Fruit fly (Drosophila melanogaster) whole organism, embryonic: ENCODE data around the gene CG32246.

Source experiments
- Atf3 ChIP-seq: fragments of 200-800 bp; sonication (Bioruptor generic); optimal IDR thresholded peaks from 3 replicates; lab custom pipeline; 2016; ENCODE audit warnings: missing biosample characterization, missing genetic modification characterization
- Bgb ChIP-seq: fragments of 200-800 bp; sonication (Bioruptor generic); IDR thresholded peaks from 2 replicates; pipeline ENCODE4 v1.3.6; 2022; ENCODE audit warnings: missing biosample characterization, missing genetic modification characterization; ENCODE audit not compliant: partially characterized antibody
- Blimp-1 ChIP-seq: fragments of 200-800 bp; sonication (Bioruptor generic); optimal IDR thresholded peaks from 3 replicates; lab custom pipeline; 2018; ENCODE audit warnings: missing biosample characterization, missing genetic modification characterization, mild to moderate bottlenecking, moderate library complexity, missing genetic modification reagents
- CG10147 ChIP-seq: fragments of 200-800 bp; sonication (Bioruptor generic); optimal IDR thresholded peaks from 2 replicates; lab custom pipeline; 2019; ENCODE audit warnings: missing biosample characterization, mild to moderate bottlenecking, missing genetic modification characterization, moderate library complexity
- CG10209 ChIP-seq: fragments of 200-800 bp; sonication (Bioruptor generic); optimal IDR thresholded peaks from 3 replicates; lab custom pipeline; 2017; ENCODE audit warnings: missing biosample characterization, mild to moderate bottlenecking, missing genetic modification characterization, missing genetic modification reagents
- CG11504 ChIP-seq: fragments of 200-800 bp; sonication (Bioruptor generic); optimal IDR thresholded peaks from 3 replicates; lab custom pipeline; 2019; ENCODE audit warnings: missing biosample characterization, mild to moderate bottlenecking, missing genetic modification characterization, moderate library complexity
- CG12942 ChIP-seq: fragments of 200-800 bp; sonication (Bioruptor generic); optimal IDR thresholded peaks from 3 replicates; lab custom pipeline; 2016; ENCODE audit warnings: missing biosample characterization, missing genetic modification characterization
- CG13894 ChIP-seq: fragments of 200-800 bp; sonication (Bioruptor generic); optimal IDR thresholded peaks from 3 replicates; lab custom pipeline; 2018; ENCODE audit warnings: missing biosample characterization, mild to moderate bottlenecking, missing genetic modification characterization, moderate library complexity
- CG14667 ChIP-seq: fragments of 200-800 bp; sonication (Bioruptor generic); IDR thresholded peaks from 2 replicates; pipeline ENCODE4 v1.3.6; 2022; ENCODE audit warnings: missing biosample characterization, missing genetic modification characterization
- CG17612 ChIP-seq: fragments of 200-800 bp; sonication (Bioruptor generic); IDR thresholded peaks from 2 replicates; pipeline ENCODE4 v1.3.6; 2022; ENCODE audit warnings: missing biosample characterization, missing genetic modification characterization
- CG18262 ChIP-seq: fragments of 200-800 bp; optimal IDR thresholded peaks from 3 replicates; lab custom pipeline; 2019; ENCODE audit warnings: missing biosample characterization, mild to moderate bottlenecking, missing genetic modification characterization, moderate library complexity
- CG18476 ChIP-seq: fragments of 200-800 bp; sonication (Bioruptor generic); optimal IDR thresholded peaks from 2 replicates; lab custom pipeline; 2016; ENCODE audit warnings: missing biosample characterization, mild to moderate bottlenecking, missing genetic modification characterization
- CG31365 ChIP-seq: fragments of 200-800 bp; sonication (Bioruptor generic); optimal IDR thresholded peaks from 2 replicates; lab custom pipeline; 2018; ENCODE audit warnings: missing biosample characterization, mild to moderate bottlenecking, missing genetic modification characterization
- CG31441 ChIP-seq: fragments of 200-800 bp; sonication (Bioruptor generic); IDR thresholded peaks from 2 replicates; pipeline ENCODE4 v1.3.6; 2022; ENCODE audit warnings: missing biosample characterization, missing genetic modification characterization
- CG34224 ChIP-seq: fragments of 200-800 bp; sonication (Bioruptor generic); IDR thresholded peaks from 3 replicates; pipeline ENCODE4 v1.3.6; 2022; ENCODE audit warnings: missing biosample characterization, missing genetic modification characterization; ENCODE audit not compliant: partially characterized antibody
- CG4730 ChIP-seq: fragments of 200-800 bp; sonication (Bioruptor generic); IDR thresholded peaks from 2 replicates; pipeline ENCODE4 v1.3.6; 2022; ENCODE audit warnings: missing biosample characterization, missing genetic modification characterization
- CG7786 ChIP-seq: fragments of 200-800 bp; sonication (Bioruptor generic); optimal IDR thresholded peaks from 2 replicates; lab custom pipeline; 2016; ENCODE audit warnings: missing biosample characterization, missing genetic modification characterization
- CG7928 ChIP-seq: fragments of 200-800 bp; sonication (Bioruptor generic); optimal IDR thresholded peaks from 2 replicates; lab custom pipeline; 2017; ENCODE audit warnings: missing biosample characterization, mild to moderate bottlenecking, missing genetic modification characterization
- D19A ChIP-seq: fragments of 200-800 bp; optimal IDR thresholded peaks from 3 replicates; lab custom pipeline; 2019; ENCODE audit warnings: missing biosample characterization, mild to moderate bottlenecking, missing genetic modification characterization, moderate library complexity
- Dek ChIP-seq: fragments of 200-800 bp; sonication (Bioruptor generic); optimal IDR thresholded peaks from 3 replicates; lab custom pipeline; 2019; ENCODE audit warnings: missing biosample characterization, mild to moderate bottlenecking, missing genetic modification characterization, moderate library complexity
- Hr3 ChIP-seq: fragments of 200-800 bp; sonication (Bioruptor generic); optimal IDR thresholded peaks from 3 replicates; lab custom pipeline; 2016; ENCODE audit warnings: missing biosample characterization, missing genetic modification characterization
- Hsf ChIP-seq: fragments of 200-800 bp; sonication (Bioruptor generic); optimal IDR thresholded peaks from 3 replicates; lab custom pipeline; 2016; ENCODE audit warnings: missing biosample characterization, missing genetic modification characterization
- Jarid2 ChIP-seq: fragments of 200-800 bp; sonication (Bioruptor generic); optimal IDR thresholded peaks from 3 replicates; lab custom pipeline; 2017; ENCODE audit warnings: mild to moderate bottlenecking, missing biosample characterization, missing genetic modification reagents, missing genetic modification characterization
- Mad ChIP-seq: fragments of 200-800 bp; sonication (Bioruptor generic); optimal IDR thresholded peaks from 2 replicates; lab custom pipeline; 2016; ENCODE audit warnings: missing biosample characterization, missing genetic modification characterization
- NK7.1 ChIP-seq: fragments of 200-800 bp; sonication (Bioruptor generic); optimal IDR thresholded peaks from 3 replicates; lab custom pipeline; 2016; ENCODE audit warnings: missing biosample characterization, missing genetic modification characterization
- Ptx1 ChIP-seq: fragments of 200-800 bp; sonication (Bioruptor generic); IDR thresholded peaks from 2 replicates; pipeline ENCODE4 v1.3.6; 2022; ENCODE audit warnings: missing biosample characterization, missing genetic modification characterization
- Rx ChIP-seq: fragments of 200-800 bp; sonication (Bioruptor generic); IDR thresholded peaks from 2 replicates; pipeline ENCODE4 v1.3.6; 2022; ENCODE audit warnings: missing biosample characterization, missing genetic modification characterization
- Sox100B ChIP-seq: fragments of 200-800 bp; sonication (Bioruptor generic); optimal IDR thresholded peaks from 3 replicates; lab custom pipeline; 2018; ENCODE audit warnings: missing biosample characterization, mild to moderate bottlenecking, missing genetic modification characterization
- az2 ChIP-seq: fragments of 200-800 bp; sonication (Bioruptor generic); optimal IDR thresholded peaks from 3 replicates; lab custom pipeline; 2016; ENCODE audit warnings: missing biosample characterization, missing genetic modification characterization
- bcd ChIP-seq: fragments of 200-800 bp; sonication (Bioruptor generic); optimal IDR thresholded peaks from 2 replicates; lab custom pipeline; 2017; ENCODE audit warnings: missing biosample characterization, mild to moderate bottlenecking, missing genetic modification characterization
- bigmax ChIP-seq: fragments of 200-800 bp; sonication (Bioruptor generic); optimal IDR thresholded peaks from 2 replicates; lab custom pipeline; 2018; ENCODE audit warnings: missing biosample characterization, mild to moderate bottlenecking, missing genetic modification characterization
- cato ChIP-seq: fragments of 200-800 bp; sonication (Bioruptor generic); optimal IDR thresholded peaks from 2 replicates; lab custom pipeline; 2016; ENCODE audit warnings: missing biosample characterization, missing genetic modification characterization, borderline replicate concordance
- corto ChIP-seq: fragments of 200-800 bp; sonication (Bioruptor generic); optimal IDR thresholded peaks from 2 replicates; lab custom pipeline; 2016; ENCODE audit warnings: missing biosample characterization, mild to moderate bottlenecking, missing genetic modification characterization, moderate library complexity
- crc ChIP-seq: fragments of 200-800 bp; sonication (Bioruptor generic); optimal IDR thresholded peaks from 2 replicates; lab custom pipeline; 2016; ENCODE audit warnings: missing biosample characterization, missing genetic modification characterization
- cwo ChIP-seq: fragments of 200-800 bp; sonication (Bioruptor generic); optimal IDR thresholded peaks from 3 replicates; lab custom pipeline; 2017; ENCODE audit warnings: missing biosample characterization, missing genetic modification characterization, mild to moderate bottlenecking, moderate library complexity, missing genetic modification reagents
- dan ChIP-seq: fragments of 200-800 bp; sonication (Bioruptor generic); IDR thresholded peaks from 2 replicates; pipeline ENCODE4 v1.3.6; 2022; ENCODE audit warnings: missing biosample characterization, missing genetic modification characterization
- insv ChIP-seq, 2 experiments: fragments of 200-800 bp; sonication (Bioruptor generic); optimal IDR thresholded peaks; 3 replicates each; lab custom pipeline; 2016 to 2018; ENCODE audit warnings: missing biosample characterization in 2 of 2, missing genetic modification characterization in 2 of 2
- lov ChIP-seq, 2 experiments: fragments of 200-800 bp in 1 of 2; fragments of >200 bp in 1 of 2; sonication (Bioruptor generic) in 1 of 2; IDR thresholded peaks in 1 of 2; optimal IDR thresholded peaks in 1 of 2; 2 replicates in 1 of 2; 3 replicates in 1 of 2; pipeline versions ENCODE4 v1.3.6 to Lab custom; 2017 to 2022; ENCODE audit warnings: missing biosample characterization in 1 of 2, missing genetic modification characterization in 1 of 2
- mirr ChIP-seq: fragments of 200-800 bp; sonication (Bioruptor generic); optimal IDR thresholded peaks from 3 replicates; lab custom pipeline; 2018; ENCODE audit warnings: missing biosample characterization, mild to moderate bottlenecking, missing genetic modification characterization
- nau ChIP-seq: fragments of 200-800 bp; sonication (Bioruptor generic); optimal IDR thresholded peaks from 3 replicates; lab custom pipeline; 2017; ENCODE audit warnings: missing biosample characterization, mild to moderate bottlenecking, missing genetic modification characterization, missing genetic modification reagents
- onecut ChIP-seq: fragments of 200-800 bp; sonication (Bioruptor generic); IDR thresholded peaks from 2 replicates; pipeline ENCODE4 v1.3.6; 2022; ENCODE audit warnings: missing biosample characterization, missing genetic modification characterization
- p53 ChIP-seq: fragments of 200-800 bp; sonication (Bioruptor generic); optimal IDR thresholded peaks from 2 replicates; lab custom pipeline; 2016; ENCODE audit warnings: missing biosample characterization, missing genetic modification characterization
- pb ChIP-seq: fragments of 200-800 bp; sonication (Bioruptor generic); optimal IDR thresholded peaks from 3 replicates; lab custom pipeline; 2016; ENCODE audit warnings: missing biosample characterization, missing genetic modification characterization
- pfk ChIP-seq: fragments of 200-800 bp; sonication (Bioruptor generic); optimal IDR thresholded peaks from 2 replicates; lab custom pipeline; 2018; ENCODE audit warnings: missing biosample characterization, mild to moderate bottlenecking, missing genetic modification characterization, moderate library complexity
- pho ChIP-seq: fragments of 200-800 bp; sonication (Bioruptor generic); optimal IDR thresholded peaks from 2 replicates; lab custom pipeline; 2016; ENCODE audit warnings: missing biosample characterization, missing genetic modification characterization
- seq ChIP-seq: fragments of 200-800 bp; sonication (Bioruptor generic); IDR thresholded peaks from 2 replicates; pipeline ENCODE4 v1.3.6; 2022; ENCODE audit warnings: missing biosample characterization, missing genetic modification characterization
- tin ChIP-seq: fragments of 200-800 bp; sonication (Bioruptor generic); optimal IDR thresholded peaks from 3 replicates; lab custom pipeline; 2016; ENCODE audit warnings: missing biosample characterization, missing genetic modification characterization
- toy ChIP-seq: fragments of 200-800 bp; sonication (Bioruptor generic); IDR thresholded peaks from 2 replicates; pipeline ENCODE4 v1.3.6; 2022; ENCODE audit warnings: missing biosample characterization, missing genetic modification characterization
- trh ChIP-seq: fragments of 200-800 bp; sonication (Bioruptor generic); optimal IDR thresholded peaks from 2 replicates; lab custom pipeline; 2016; ENCODE audit warnings: missing biosample characterization, missing genetic modification characterization
- vvl ChIP-seq: fragments of 200-800 bp; sonication (Bioruptor generic); IDR thresholded peaks from 2 replicates; pipeline ENCODE4 v1.3.6; 2022; ENCODE audit warnings: missing biosample characterization, missing genetic modification characterization
- zfh2 ChIP-seq: fragments of 200-800 bp; sonication (Bioruptor generic); optimal IDR thresholded peaks from 2 replicates; lab custom pipeline; 2016; ENCODE audit warnings: missing biosample characterization, missing genetic modification characterization

The CG32246 gene

dm6 chr3L:4611311-4611710 lies 9.7 kb upstream of the CG32246 start (continued):
- TF ChIP-seq CG7928 (GFP tag; lab: Kevin White, UChicago): no peak
- TF ChIP-seq CG31441 (GFP tag; lab: Robert Waterston, UW): peak; percentile 81
- peak; percentile 77 for TF ChIP-seq CG11504 (tag; lab: Kevin White, UChicago)
- TF ChIP-seq nau (GFP tag; lab: Kevin White, UChicago): peak; percentile 56
- TF ChIP-seq zfh2 (GFP tag; lab: Kevin White, UChicago): no peak
- TF ChIP-seq mirr (GFP tag; lab: Kevin White, UChicago): no peak
- peak; percentile 26 for TF ChIP-seq pb (GFP tag; lab: Kevin White, UChicago)
- peak; percentile 70 for TF ChIP-seq Atf3 (GFP tag; lab: Kevin White, UChicago)
- no peak for TF ChIP-seq toy (GFP tag; lab: Robert Waterston, UW)
- TF ChIP-seq CG17612 (GFP tag; lab: Robert Waterston, UW): no peak
- TF ChIP-seq pfk (GFP tag; lab: Kevin White, UChicago): no peak
- peak; percentile 31 for TF ChIP-seq CG12942 (GFP tag; lab: Kevin White, UChicago)
- no peak for TF ChIP-seq NK7.1 (GFP tag; lab: Kevin White, UChicago)
- no peak for TF ChIP-seq bigmax (GFP tag; lab: Kevin White, UChicago)
- peak; percentile 82 for TF ChIP-seq az2
- TF ChIP-seq dan (GFP tag; lab: Robert Waterston, UW): peak; percentile 81
- TF ChIP-seq pho (GFP tag; lab: Kevin White, UChicago): peak; percentile 0
- peak; percentile 65 for TF ChIP-seq D19A (tag; lab: Kevin White, UChicago)
- TF ChIP-seq onecut (GFP tag; lab: Robert Waterston, UW): peak; percentile 65
- TF ChIP-seq tin (GFP tag; lab: Kevin White, UChicago): peak; percentile 70
- TF ChIP-seq Mad (GFP tag; lab: Kevin White, UChicago): peak; percentile 54
- no peak for TF ChIP-seq p53 (GFP tag; lab: Kevin White, UChicago)
- peak; percentile 53 for TF ChIP-seq CG18476 (GFP tag; lab: Kevin White, UChicago)
- peak; percentile 79 for TF ChIP-seq Ptx1 (GFP tag; lab: Robert Waterston, UW)
- TF ChIP-seq Hr3 (GFP tag; lab: Kevin White, UChicago): peak; percentile 51
- no peak for TF ChIP-seq Bgb (GFP tag; lab: Robert Waterston, UW)
- TF ChIP-seq bcd: peak; percentile 71
- TF ChIP-seq CG14667: peak; percentile 64
- TF ChIP-seq Dek: no peak
- peak; percentile 68 for TF ChIP-seq Hsf (GFP tag; lab: Kevin White, UChicago)
- TF ChIP-seq CG31365 (tag; lab: Kevin White, UChicago): peak; percentile 8
- TF ChIP-seq CG10147: no peak
- peak; percentile 83 for TF ChIP-seq Blimp-1
- TF ChIP-seq insv (GFP tag; optimal IDR thresholded peaks at IDR 0.05; lab: Kevin White, UChicago): no peak
- TF ChIP-seq CG34224 (GFP tag; lab: Robert Waterston, UW): no peak
- no peak for TF ChIP-seq cwo
- TF ChIP-seq CG10209 (GFP tag; lab: Kevin White, UChicago): peak; percentile 68
- peak; percentile 56 for TF ChIP-seq CG4730 (GFP tag; lab: Robert Waterston, UW)
- TF ChIP-seq vvl (GFP tag; lab: Robert Waterston, UW): peak; percentile 91
- no peak for TF ChIP-seq corto (GFP tag; lab: Kevin White, UChicago)
- TF ChIP-seq CG13894 (tag; lab: Kevin White, UChicago): no peak
- TF ChIP-seq Jarid2 (GFP tag; lab: Kevin White, UChicago): no peak
- peak; percentile 91 for TF ChIP-seq Rx
- TF ChIP-seq crc (GFP tag; lab: Kevin White, UChicago): peak; percentile 54
- TF ChIP-seq CG7786 (GFP tag; lab: Kevin White, UChicago): peak; percentile 31
- no peak for TF ChIP-seq lov (optimal IDR thresholded peaks at IDR 0.05; lab: Kevin White, UChicago)
- TF ChIP-seq lov (GFP tag; IDR thresholded peaks at IDR 0.05; lab: Robert Waterston, UW): peak; percentile 85
- TF ChIP-seq trh (GFP tag; lab: Kevin White, UChicago): peak; percentile 11
- peak; percentile 88 for TF ChIP-seq CG18262
- TF ChIP-seq Sox100B: peak; percentile 45
- no peak for TF ChIP-seq cato (GFP tag; lab: Kevin White, UChicago)
- peak; percentile 63 for TF ChIP-seq seq
